Fruit fly (Drosophila melanogaster) whole organism, embryonic: Measurements from ENCODE around the gene CG16727.

Source experiments
- Atf6 ChIP-seq: fragments of 200-800 bp; sonication (Bioruptor generic); IDR thresholded peaks from 2 replicates; pipeline ENCODE4 v1.3.6; 2022; ENCODE audit warnings: missing biosample characterization, missing genetic modification characterization
- B-H1 ChIP-seq: fragments of 200-800 bp; sonication (Bioruptor generic); IDR thresholded peaks from 3 replicates; pipeline ENCODE4 v1.3.6; 2022; ENCODE audit warnings: missing biosample characterization, missing genetic modification characterization
- CG10543 ChIP-seq: fragments of 200-800 bp; sonication (Bioruptor generic); optimal IDR thresholded peaks from 3 replicates; lab custom pipeline; 2017; ENCODE audit warnings: missing biosample characterization, mild to moderate bottlenecking, missing genetic modification characterization, moderate library complexity
- CG10979 ChIP-seq: fragments of 200-800 bp; sonication (Bioruptor generic); optimal IDR thresholded peaks from 2 replicates; lab custom pipeline; 2018; ENCODE audit warnings: missing biosample characterization, mild to moderate bottlenecking, missing genetic modification characterization, moderate library complexity
- CG11085 ChIP-seq: fragments of 200-800 bp; sonication (Bioruptor generic); IDR thresholded peaks from 2 replicates; pipeline ENCODE4 v1.3.6; 2022; ENCODE audit warnings: missing biosample characterization, missing genetic modification characterization
- CG11456 ChIP-seq: fragments of 200-800 bp; sonication (Bioruptor generic); IDR thresholded peaks from 3 replicates; pipeline ENCODE4 v1.3.6; 2022; ENCODE audit warnings: missing biosample characterization, missing genetic modification characterization
- CG11723 ChIP-seq: fragments of 200-800 bp; sonication (Bioruptor generic); optimal IDR thresholded peaks from 2 replicates; lab custom pipeline; 2017; ENCODE audit warnings: missing biosample characterization, mild to moderate bottlenecking, missing genetic modification characterization
- CG12071 ChIP-seq: fragments of 200-800 bp; sonication (Bioruptor generic); optimal IDR thresholded peaks from 3 replicates; lab custom pipeline; 2018; ENCODE audit warnings: missing biosample characterization, mild to moderate bottlenecking, missing genetic modification characterization
- CG13123 ChIP-seq: fragments of 200-800 bp; sonication (Bioruptor generic); optimal IDR thresholded peaks from 2 replicates; lab custom pipeline; 2016; ENCODE audit warnings: missing biosample characterization, missing genetic modification characterization
- CG16813 ChIP-seq: fragments of 200-800 bp; sonication (Bioruptor generic); IDR thresholded peaks from 3 replicates; pipeline ENCODE4 v1.3.6; 2022; ENCODE audit warnings: missing biosample characterization, missing genetic modification characterization; ENCODE audit not compliant: partially characterized antibody
- CG17328 ChIP-seq: fragments of 200-800 bp; sonication (Bioruptor generic); IDR thresholded peaks from 2 replicates; pipeline ENCODE4 v1.3.6; 2022; ENCODE audit warnings: missing biosample characterization, missing genetic modification characterization
- CG18599 ChIP-seq: fragments of 200-800 bp; sonication (Bioruptor generic); optimal IDR thresholded peaks from 3 replicates; lab custom pipeline; 2017; ENCODE audit warnings: missing biosample characterization, missing genetic modification characterization, mild to moderate bottlenecking, moderate library complexity, missing genetic modification reagents
- CG30431 ChIP-seq: fragments of 200-800 bp; sonication (Bioruptor generic); optimal IDR thresholded peaks from 2 replicates; lab custom pipeline; 2017; ENCODE audit warnings: missing biosample characterization, missing genetic modification characterization
- CG3163 ChIP-seq: fragments of 200-800 bp; sonication (Bioruptor generic); optimal IDR thresholded peaks from 3 replicates; lab custom pipeline; 2016; ENCODE audit warnings: missing biosample characterization, missing genetic modification characterization
- CG4617 ChIP-seq: fragments of 200-800 bp; sonication (Bioruptor generic); optimal IDR thresholded peaks from 3 replicates; lab custom pipeline; 2016; ENCODE audit warnings: missing biosample characterization, missing genetic modification characterization, borderline replicate concordance
- CG8924 ChIP-seq: fragments of 200-800 bp; optimal IDR thresholded peaks from 3 replicates; lab custom pipeline; 2019; ENCODE audit warnings: missing biosample characterization, mild to moderate bottlenecking, missing genetic modification characterization, moderate library complexity
- Dip3 ChIP-seq: fragments of 200-800 bp; sonication (Bioruptor generic); optimal IDR thresholded peaks from 3 replicates; lab custom pipeline; 2016; ENCODE audit warnings: missing biosample characterization, missing genetic modification characterization
- HmgZ ChIP-seq: fragments of 200-800 bp; sonication (Bioruptor generic); optimal IDR thresholded peaks from 2 replicates; lab custom pipeline; 2018; ENCODE audit warnings: missing biosample characterization, mild to moderate bottlenecking, missing genetic modification characterization
- Hr39 ChIP-seq: fragments of >200 bp; optimal IDR thresholded peaks from 2 replicates; lab custom pipeline; 2017
- MBD-R2 ChIP-seq: fragments of 200-800 bp; sonication (Bioruptor generic); IDR thresholded peaks from 2 replicates; pipeline ENCODE4 v1.3.6; 2022; ENCODE audit warnings: missing biosample characterization, missing genetic modification characterization
- Mes4 ChIP-seq: fragments of 200-800 bp; sonication (Bioruptor generic); optimal IDR thresholded peaks from 2 replicates; lab custom pipeline; 2016; ENCODE audit warnings: missing biosample characterization, missing genetic modification characterization
- NFAT ChIP-seq: fragments of 200-800 bp; sonication (Bioruptor generic); IDR thresholded peaks from 2 replicates; pipeline ENCODE4 v1.3.6; 2022; ENCODE audit warnings: missing biosample characterization, missing genetic modification characterization
- Neu2 ChIP-seq: fragments of 200-800 bp; sonication (Bioruptor generic); optimal IDR thresholded peaks from 3 replicates; lab custom pipeline; 2016; ENCODE audit warnings: missing biosample characterization, missing genetic modification characterization, borderline replicate concordance
- Rfx ChIP-seq: fragments of 200-800 bp; sonication (Bioruptor generic); IDR thresholded peaks from 2 replicates; pipeline ENCODE4 v1.3.6; 2022; ENCODE audit warnings: missing biosample characterization, missing genetic modification characterization
- Stat92E ChIP-seq, 3 experiments: fragments of >200 bp in 2 of 3; fragments of 200-800 bp in 1 of 3; sonication (Bioruptor generic) in 1 of 3; optimal IDR thresholded peaks; 2 replicates each; lab custom pipeline; 2017 to 2019; ENCODE audit warnings: missing biosample characterization in 3 of 3, missing genetic modification characterization in 3 of 3, mild to moderate bottlenecking in 1 of 3, moderate library complexity in 1 of 3
- Tbp ChIP-seq: fragments of >200 bp; optimal IDR thresholded peaks from 2 replicates; lab custom pipeline; 2018; ENCODE audit warnings: missing biosample characterization, missing genetic modification characterization
- ac ChIP-seq: fragments of 200-800 bp; sonication (Bioruptor generic); optimal IDR thresholded peaks from 3 replicates; lab custom pipeline; 2017; ENCODE audit warnings: missing biosample characterization, mild to moderate bottlenecking, missing genetic modification characterization
- ara ChIP-seq: fragments of 200-800 bp; sonication (Bioruptor generic); IDR thresholded peaks from 2 replicates; pipeline ENCODE4 v1.3.6; 2022; ENCODE audit warnings: missing biosample characterization, missing genetic modification characterization
- bbx ChIP-seq: fragments of 200-800 bp; sonication (Bioruptor generic); IDR thresholded peaks from 2 replicates; pipeline ENCODE4 v1.3.6; 2022; ENCODE audit warnings: missing biosample characterization, missing genetic modification characterization; ENCODE audit not compliant: partially characterized antibody
- ci ChIP-seq: fragments of 200-800 bp; sonication (Bioruptor generic); IDR thresholded peaks from 3 replicates; pipeline ENCODE4 v1.3.6; 2022; ENCODE audit warnings: missing biosample characterization, missing genetic modification characterization
- corto ChIP-seq: fragments of 200-800 bp; sonication (Bioruptor generic); optimal IDR thresholded peaks from 2 replicates; lab custom pipeline; 2016; ENCODE audit warnings: missing biosample characterization, mild to moderate bottlenecking, missing genetic modification characterization, moderate library complexity
- dan ChIP-seq: fragments of 200-800 bp; sonication (Bioruptor generic); IDR thresholded peaks from 2 replicates; pipeline ENCODE4 v1.3.6; 2022; ENCODE audit warnings: missing biosample characterization, missing genetic modification characterization
- dm ChIP-seq: fragments of 200-800 bp; sonication (Bioruptor generic); optimal IDR thresholded peaks from 3 replicates; lab custom pipeline; 2016; ENCODE audit warnings: missing biosample characterization, missing genetic modification characterization
- dmrt11E ChIP-seq: fragments of 200-800 bp; sonication (Bioruptor generic); optimal IDR thresholded peaks from 3 replicates; lab custom pipeline; 2018; ENCODE audit warnings: missing biosample characterization, mild to moderate bottlenecking, missing genetic modification characterization, moderate library complexity
- fd3F ChIP-seq: fragments of 200-800 bp; sonication (Bioruptor generic); optimal IDR thresholded peaks from 2 replicates; lab custom pipeline; 2018; ENCODE audit warnings: missing biosample characterization, mild to moderate bottlenecking, missing genetic modification characterization, moderate library complexity
- gfzf ChIP-seq: fragments of 200-800 bp; sonication (Bioruptor generic); optimal IDR thresholded peaks from 2 replicates; lab custom pipeline; 2016; ENCODE audit warnings: missing biosample characterization, mild to moderate bottlenecking, missing genetic modification characterization, moderate library complexity
- grau ChIP-seq: fragments of 200-800 bp; optimal IDR thresholded peaks from 3 replicates; lab custom pipeline; 2019; ENCODE audit warnings: missing biosample characterization, mild to moderate bottlenecking, missing genetic modification characterization, moderate library complexity
- her ChIP-seq: fragments of 200-800 bp; sonication (Bioruptor generic); optimal IDR thresholded peaks from 2 replicates; lab custom pipeline; 2016; ENCODE audit warnings: missing biosample characterization, missing genetic modification characterization
- mam ChIP-seq: fragments of 200-800 bp; sonication (Bioruptor generic); optimal IDR thresholded peaks from 3 replicates; lab custom pipeline; 2016; ENCODE audit warnings: missing biosample characterization, missing genetic modification characterization
- nerfin-1 ChIP-seq: fragments of 200-800 bp; sonication (Bioruptor generic); optimal IDR thresholded peaks from 3 replicates; lab custom pipeline; 2019; ENCODE audit warnings: missing biosample characterization, mild to moderate bottlenecking, missing genetic modification characterization, moderate library complexity
- nerfin-2 ChIP-seq: fragments of 200-800 bp; sonication (Bioruptor generic); IDR thresholded peaks from 2 replicates; pipeline ENCODE4 v1.3.6; 2022; ENCODE audit warnings: missing biosample characterization, missing genetic modification characterization; ENCODE audit not compliant: partially characterized antibody
- phol ChIP-seq: fragments of 200-800 bp; sonication (Bioruptor generic); optimal IDR thresholded peaks from 3 replicates; lab custom pipeline; 2018; ENCODE audit warnings: missing biosample characterization, mild to moderate bottlenecking, missing genetic modification characterization, moderate library complexity
- rib ChIP-seq: fragments of 200-800 bp; sonication (Bioruptor generic); IDR thresholded peaks from 2 replicates; pipeline ENCODE4 v1.3.6; 2022; ENCODE audit warnings: missing biosample characterization, missing genetic modification characterization
- ro ChIP-seq: fragments of 200-800 bp; sonication (Bioruptor generic); IDR thresholded peaks from 2 replicates; pipeline ENCODE4 v1.3.6; 2022; ENCODE audit warnings: missing biosample characterization, missing genetic modification characterization
- row ChIP-seq: fragments of 200-800 bp; sonication (Bioruptor generic); IDR thresholded peaks from 3 replicates; pipeline ENCODE4 v1.3.6; 2022; ENCODE audit warnings: missing biosample characterization, missing genetic modification characterization
- salm ChIP-seq: fragments of 200-800 bp; sonication (Bioruptor generic); optimal IDR thresholded peaks from 2 replicates; lab custom pipeline; 2018; ENCODE audit warnings: missing biosample characterization, mild to moderate bottlenecking, missing genetic modification characterization
- sim ChIP-seq: fragments of 200-800 bp; sonication (Bioruptor generic); IDR thresholded peaks from 2 replicates; pipeline ENCODE4 v1.3.6; 2022; ENCODE audit warnings: missing biosample characterization, missing genetic modification characterization
- slbo ChIP-seq: fragments of 200-800 bp; sonication (Bioruptor generic); IDR thresholded peaks from 2 replicates; pipeline ENCODE4 v1.3.6; 2022; ENCODE audit warnings: missing biosample characterization, missing genetic modification characterization
- sna ChIP-seq: fragments of 200-800 bp; sonication (Bioruptor generic); IDR thresholded peaks from 2 replicates; pipeline ENCODE4 v1.3.6; 2022; ENCODE audit warnings: missing biosample characterization, missing genetic modification characterization; ENCODE audit not compliant: partially characterized antibody
- sqz ChIP-seq: fragments of 200-800 bp; sonication (Bioruptor generic); optimal IDR thresholded peaks from 3 replicates; lab custom pipeline; 2018; ENCODE audit warnings: missing biosample characterization, mild to moderate bottlenecking, missing genetic modification characterization
- tx ChIP-seq: fragments of 200-800 bp; sonication (Bioruptor generic); optimal IDR thresholded peaks from 2 replicates; lab custom pipeline; 2016; ENCODE audit warnings: missing biosample characterization, missing genetic modification characterization

Gene CG16727

DNA sequence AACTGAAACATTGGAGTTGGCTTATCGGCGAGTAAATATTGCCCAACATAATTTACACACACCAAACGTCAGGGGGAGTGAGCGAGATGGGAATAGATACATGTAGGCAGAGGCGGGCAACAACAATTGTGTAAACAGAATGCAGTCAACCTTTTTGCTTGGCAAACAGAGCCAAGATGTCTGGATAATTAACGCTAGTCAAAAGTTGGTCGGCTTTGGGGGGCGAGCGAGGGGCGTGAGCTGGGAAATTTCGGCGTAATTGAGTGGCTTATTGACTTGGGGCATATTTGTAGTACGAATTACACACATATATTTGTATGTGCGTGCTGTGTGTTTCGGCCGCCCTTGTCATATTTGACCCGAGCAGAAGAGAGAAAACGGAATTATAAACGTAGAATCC is 28.4 kb upstream of the CG16727 start (continued):
- TF ChIP-seq CG30431 (GFP tag; lab: Kevin White, UChicago) (peak; percentile 51), grau (tag; lab: Kevin White, UChicago) (no peak), row (no peak), dm (GFP tag; lab: Kevin White, UChicago) (peak; percentile 53), dmrt11E (tag; lab: Kevin White, UChicago) (peak; percentile 90), Mes4 (GFP tag; lab: Kevin White, UChicago) (peak; percentile 85), Tbp (GFP tag; lab: Kevin White, UChicago) (no peak), rib (no peak), Hr39 (lab: Kevin White, UChicago) (no peak), B-H1 (GFP tag; lab: Robert Waterston, UW) (no peak; the same call in 2 of the 3 replicates), ro (GFP tag; lab: Robert Waterston, UW) (no peak), CG13123 (GFP tag; lab: Kevin White, UChicago) (peak; percentile 79), CG11456 (GFP tag; lab: Robert Waterston, UW) (peak; percentile 65; the same call in 2 of the 3 replicates), ci (GFP tag; lab: Robert Waterston, UW) (peak; percentile 91), gfzf (GFP tag; lab: Kevin White, UChicago) (no peak), CG8924 (tag; lab: Kevin White, UChicago) (peak; percentile 86), CG16813 (GFP tag; lab: Robert Waterston, UW) (no peak), CG11723 (GFP tag; lab: Kevin White, UChicago) (peak; percentile 90), CG18599 (GFP tag; lab: Kevin White, UChicago) (peak; percentile 81), slbo (no peak; the same call in 1 of the 2 replicates), her (GFP tag; lab: Kevin White, UChicago) (peak; percentile 59), dan (GFP tag; lab: Robert Waterston, UW) (no peak), CG11085 (no peak), ac (peak; percentile 97), bbx (GFP tag; lab: Robert Waterston, UW) (no peak), corto (GFP tag; lab: Kevin White, UChicago) (no peak), MBD-R2 (peak; percentile 35; the same call in 1 of the 2 replicates), Stat92E (GFP tag; optimal IDR thresholded peaks at IDR 0.05; lab: Kevin White, UChicago) (no peak), CG3163 (GFP tag; lab: Kevin White, UChicago) (peak; percentile 61), CG17328 (GFP tag; lab: Robert Waterston, UW) (peak; percentile 74), phol (peak; percentile 41), HmgZ (tag; lab: Kevin White, UChicago) (peak; percentile 75), ara (GFP tag; lab: Robert Waterston, UW) (peak; percentile 82), Atf6 (peak; percentile 61; the same call in 1 of the 2 replicates), CG4617 (GFP tag; lab: Kevin White, UChicago) (peak; percentile 53), sqz (GFP tag; lab: Kevin White, UChicago) (peak; percentile 95), CG10979 (peak; percentile 77), Rfx (GFP tag; lab: Robert Waterston, UW) (peak; percentile 51), sim (GFP tag; lab: Robert Waterston, UW) (peak; percentile 78), fd3F (peak; percentile 59), tx (GFP tag; lab: Kevin White, UChicago) (peak; percentile 50), sna (GFP tag; lab: Robert Waterston, UW) (no peak), CG12071 (GFP tag; lab: Kevin White, UChicago) (peak; percentile 93), nerfin-2 (GFP tag; lab: Robert Waterston, UW) (no peak), NFAT (GFP tag; lab: Robert Waterston, UW) (no peak), Dip3 (GFP tag; lab: Kevin White, UChicago) (no peak), salm (tag; lab: Kevin White, UChicago) (peak; percentile 89), Neu2 (GFP tag; lab: Kevin White, UChicago) (peak; percentile 18), nerfin-1 (tag; lab: Kevin White, UChicago) (peak; percentile 89), CG10543 (GFP tag; lab: Kevin White, UChicago) (peak; percentile 83), mam (peak; percentile 31)
